Fruit fly (Drosophila melanogaster) Kc167 (cell line): Measurements from ENCODE around the gene RecQ5.

ENCODE experiments used
- Myc ChIP-seq: fragments of >200 bp; optimal IDR thresholded peaks from 2 replicates; lab custom pipeline; 2017; ENCODE audit warnings: missing external identifiers
- Sin3A ChIP-seq: fragments of >200 bp; optimal IDR thresholded peaks from 2 replicates; lab custom pipeline; 2018; ENCODE audit warnings: missing external identifiers
- h ChIP-seq: fragments of >200 bp; optimal IDR thresholded peaks from 3 replicates; lab custom pipeline; 2018; ENCODE audit warnings: missing external identifiers
- insv ChIP-seq: fragments of >200 bp; optimal IDR thresholded peaks from 3 replicates; lab custom pipeline; 2018; ENCODE audit warnings: missing external identifiers
- psq ChIP-seq: fragments of >200 bp; optimal IDR thresholded peaks from 2 replicates; lab custom pipeline; 2017; ENCODE audit warnings: missing external identifiers
- ttk ChIP-seq: sonication (Bioruptor generic); optimal IDR thresholded peaks from 2 replicates; lab custom pipeline; 2017; ENCODE audit warnings: missing external identifiers

Gene RecQ5

DNA sequence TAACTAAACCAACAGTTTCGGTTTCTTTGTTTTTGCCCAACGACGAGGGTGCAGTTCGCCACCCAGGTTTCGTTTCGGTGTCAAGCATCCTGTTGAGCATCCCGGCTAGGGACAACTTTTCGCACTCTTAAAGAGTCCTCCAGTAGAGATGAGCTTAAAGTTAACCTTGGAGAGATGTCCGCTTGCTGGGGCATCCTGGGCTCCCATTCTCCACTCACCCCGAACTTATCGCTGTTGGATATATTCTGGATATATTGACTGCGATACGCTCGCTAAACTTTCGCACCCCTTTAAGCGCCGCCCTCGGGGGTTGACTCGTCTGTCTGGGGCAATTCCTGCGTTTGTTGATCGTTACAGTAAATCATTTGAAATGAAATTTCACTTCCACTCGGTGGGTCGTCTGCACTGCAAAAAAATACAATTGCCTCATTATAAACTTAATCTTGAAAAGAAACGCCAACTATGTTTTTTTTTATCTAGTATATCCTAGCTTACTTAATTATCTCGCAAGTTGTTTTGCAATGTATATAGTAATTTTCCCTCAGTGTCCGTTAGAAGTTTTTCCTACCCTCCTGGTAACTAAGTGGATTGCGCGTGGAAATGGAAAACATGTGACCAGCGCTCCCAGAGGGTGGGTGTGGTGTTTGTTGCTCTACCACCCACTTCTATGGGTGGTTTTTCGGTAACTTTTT, 29.8 kb upstream of the RecQ5 start:
- TF ChIP-seq Myc (lab: Kevin White, UChicago): no peak

DNA sequence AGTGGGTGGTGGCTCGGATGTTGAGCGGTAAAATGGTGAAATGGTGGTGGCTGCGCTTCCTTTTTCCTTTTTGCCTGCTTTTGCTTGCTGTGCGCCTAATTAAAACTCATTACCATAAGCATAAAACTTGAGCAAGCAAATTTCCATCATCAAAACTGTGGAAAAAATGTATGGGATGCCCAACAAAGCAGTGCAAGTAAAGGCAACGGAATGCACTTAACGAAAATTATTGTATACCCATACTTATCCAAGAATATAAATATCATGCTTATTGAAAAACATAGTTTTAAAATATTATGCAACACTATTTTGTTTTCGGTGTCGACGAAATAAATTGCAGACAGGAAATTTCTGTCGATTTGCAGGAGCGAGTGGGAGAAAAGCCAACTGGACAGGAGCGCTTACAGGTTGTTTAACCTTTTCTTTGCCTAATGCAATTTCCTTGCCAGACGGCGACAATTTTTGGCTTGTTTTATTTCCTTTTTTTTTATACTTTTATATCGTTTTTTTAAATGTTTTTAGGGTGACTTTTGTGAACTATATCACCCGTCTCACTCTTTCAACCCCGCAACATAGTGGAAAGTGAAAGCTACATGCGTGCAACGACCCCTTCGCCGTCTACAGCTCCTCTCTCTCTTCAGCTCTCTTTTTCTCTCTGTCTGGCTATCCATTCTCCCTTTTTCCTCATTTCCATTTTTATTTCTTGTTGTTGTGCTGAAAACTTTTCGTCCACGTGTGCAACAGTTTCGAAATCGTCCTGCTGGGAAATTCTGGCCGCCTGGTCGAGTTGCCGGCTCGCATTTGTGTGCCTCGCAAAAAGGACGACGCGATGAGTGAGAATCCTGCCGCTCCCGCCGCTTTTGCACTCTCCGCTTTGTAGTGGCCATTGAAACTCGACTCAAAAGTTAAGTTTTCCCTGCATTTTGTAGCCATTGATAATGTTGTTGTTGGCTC, 28.4 kb upstream of the RecQ5 start:
- TF ChIP-seq insv (no peak), Myc (lab: Kevin White, UChicago) (no peak), ttk (no peak), h (lab: Kevin White, UChicago) (no peak), psq (lab: Kevin White, UChicago) (no peak), Sin3A (no peak)

DNA sequence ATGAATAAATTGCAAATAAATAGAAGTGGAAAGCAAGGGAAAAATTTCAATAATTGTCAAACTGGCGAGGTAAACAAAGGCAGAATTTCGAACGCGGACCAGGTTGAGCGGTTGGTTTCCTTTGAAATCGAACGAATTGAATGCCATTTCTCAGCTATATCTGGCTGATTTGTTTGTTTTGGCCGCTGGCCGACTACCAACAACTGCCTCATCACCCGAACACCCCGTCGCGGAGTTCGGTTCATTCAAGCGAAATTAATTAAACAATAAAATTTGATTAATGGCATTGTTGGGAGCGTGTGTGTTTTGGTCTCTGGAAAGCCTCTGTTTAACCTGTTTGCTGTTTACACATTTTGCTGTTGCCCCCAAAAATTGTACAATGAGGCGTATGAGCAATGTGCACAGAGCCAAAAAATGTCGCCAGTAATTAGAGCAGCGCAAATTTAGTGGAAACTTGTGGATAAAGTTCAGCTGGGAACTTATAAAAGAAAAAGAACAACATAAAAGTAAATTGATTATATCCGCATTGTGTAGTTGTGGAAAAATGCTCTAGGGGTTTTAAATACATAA, 25.7 kb upstream of the RecQ5 start:
- TF ChIP-seq psq (lab: Kevin White, UChicago) (no peak), h (lab: Kevin White, UChicago) (no peak), Sin3A (no peak), Myc (lab: Kevin White, UChicago) (no peak), insv (no peak), ttk (no peak)

DNA sequence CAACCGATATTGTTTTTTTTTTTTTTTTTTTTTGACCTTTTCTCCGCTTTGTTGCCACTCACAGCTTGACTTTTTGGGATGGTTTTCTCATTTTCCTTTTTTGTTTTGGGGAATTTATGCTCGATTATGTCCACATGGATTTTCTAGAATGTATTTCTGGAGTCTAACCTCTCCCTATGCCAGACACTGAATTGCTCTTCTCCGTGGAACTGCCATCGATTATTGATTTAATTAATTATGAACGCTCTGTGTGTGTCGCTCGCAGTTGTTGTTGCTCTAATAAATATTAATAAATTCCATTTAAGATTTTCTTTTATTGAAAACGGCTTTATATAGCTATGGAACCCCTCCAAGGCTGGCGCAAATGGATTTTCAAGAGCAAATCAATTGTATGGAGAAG, 23.8 kb upstream of the RecQ5 start:
- TF ChIP-seq insv (no peak), psq (lab: Kevin White, UChicago) (no peak), Sin3A (no peak), h (lab: Kevin White, UChicago) (no peak), ttk (no peak), Myc (lab: Kevin White, UChicago) (no peak)

DNA sequence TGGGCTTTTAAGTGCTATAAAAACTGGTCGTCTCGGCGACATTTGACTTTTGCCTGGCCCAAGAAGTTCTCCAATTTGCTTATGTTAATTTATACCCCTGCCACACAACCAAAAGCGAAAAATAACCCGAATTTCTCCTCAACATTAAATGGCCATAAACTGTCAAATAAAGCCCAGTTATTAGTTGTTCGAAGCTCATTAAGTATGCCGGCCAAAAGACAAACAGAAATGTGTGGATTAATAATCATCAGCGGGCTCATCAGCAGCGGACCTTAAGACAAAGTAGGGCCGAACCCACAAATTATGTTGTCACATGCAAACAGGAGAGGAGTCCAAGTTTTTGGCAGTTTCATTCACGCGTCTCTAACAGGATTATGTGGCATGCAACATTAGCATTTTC, 23.3 kb upstream of the RecQ5 start:
- no peak for TF ChIP-seq Sin3A
- TF ChIP-seq h (lab: Kevin White, UChicago): no peak
- TF ChIP-seq Myc (lab: Kevin White, UChicago): no peak
- no peak for TF ChIP-seq insv
- TF ChIP-seq psq (lab: Kevin White, UChicago): no peak
- TF ChIP-seq ttk: no peak

DNA sequence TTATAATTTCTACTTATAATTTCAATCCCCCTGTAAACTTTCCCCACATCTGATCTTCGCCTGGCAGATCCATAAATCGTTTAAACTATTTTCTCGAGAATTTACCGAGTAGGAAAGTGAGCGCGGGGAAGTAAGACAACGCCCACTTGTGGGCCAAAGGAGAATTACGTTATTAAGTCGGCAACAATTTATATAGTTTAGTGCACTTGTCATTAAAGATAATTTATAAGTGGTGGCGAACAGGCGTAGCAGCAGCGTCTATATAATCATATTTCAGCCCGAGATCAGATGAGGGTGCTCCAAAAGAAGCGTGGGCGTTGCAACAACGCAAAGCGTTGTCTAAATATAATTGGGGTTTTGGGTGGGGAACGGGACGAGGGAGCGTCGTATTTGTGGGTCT, 22.9 kb upstream of the RecQ5 start:
- no peak for TF ChIP-seq h (lab: Kevin White, UChicago)
- TF ChIP-seq psq (lab: Kevin White, UChicago): no peak
- TF ChIP-seq insv: no peak
- TF ChIP-seq Myc (lab: Kevin White, UChicago): no peak
- no peak for TF ChIP-seq ttk
- TF ChIP-seq Sin3A: no peak

DNA sequence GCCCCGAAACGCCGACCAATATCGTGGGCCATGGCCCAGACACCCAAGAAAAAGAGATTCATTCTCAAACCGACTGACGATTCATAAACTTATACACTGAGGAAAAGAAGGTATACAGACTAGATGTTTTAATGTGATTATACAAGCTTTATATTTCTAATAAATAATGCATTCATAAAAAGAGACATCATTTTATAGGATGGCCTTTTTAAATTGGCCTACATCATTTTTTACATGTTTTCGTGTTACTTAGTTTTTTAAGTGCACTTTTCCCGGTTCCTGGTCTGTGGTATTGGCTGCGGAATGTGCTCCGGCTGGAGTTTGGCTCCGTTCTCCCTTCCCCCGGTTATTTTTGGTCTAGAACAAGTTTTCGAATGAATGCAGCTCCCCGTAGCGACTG, 20.7 kb upstream of the RecQ5 start:
- no peak for TF ChIP-seq psq (lab: Kevin White, UChicago)
- TF ChIP-seq Sin3A: no peak
- no peak for TF ChIP-seq h (lab: Kevin White, UChicago)
- TF ChIP-seq insv: no peak
- TF ChIP-seq Myc (lab: Kevin White, UChicago): no peak
- no peak for TF ChIP-seq ttk

DNA sequence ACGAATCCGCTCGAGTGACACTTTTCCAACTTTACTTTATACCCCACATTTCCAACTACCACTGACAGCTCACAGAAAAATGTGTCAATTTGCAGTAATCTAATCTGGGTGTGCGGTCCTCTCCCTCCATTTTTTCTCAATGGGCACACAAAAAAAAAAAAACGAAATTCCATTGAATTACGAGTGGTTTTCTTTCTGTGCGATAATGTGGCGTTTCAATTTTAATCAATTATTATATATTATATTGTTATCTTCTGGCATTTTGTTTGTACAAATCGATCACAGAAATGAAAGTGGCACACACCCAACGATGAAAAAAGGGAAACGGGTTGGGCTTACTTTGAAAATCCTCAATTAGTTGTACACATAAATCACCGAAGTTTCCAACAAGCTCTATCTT, 18.5 kb upstream of the RecQ5 start:
- TF ChIP-seq insv (no peak), psq (lab: Kevin White, UChicago) (no peak), Sin3A (no peak), h (lab: Kevin White, UChicago) (no peak), ttk (no peak), Myc (lab: Kevin White, UChicago) (no peak)

DNA sequence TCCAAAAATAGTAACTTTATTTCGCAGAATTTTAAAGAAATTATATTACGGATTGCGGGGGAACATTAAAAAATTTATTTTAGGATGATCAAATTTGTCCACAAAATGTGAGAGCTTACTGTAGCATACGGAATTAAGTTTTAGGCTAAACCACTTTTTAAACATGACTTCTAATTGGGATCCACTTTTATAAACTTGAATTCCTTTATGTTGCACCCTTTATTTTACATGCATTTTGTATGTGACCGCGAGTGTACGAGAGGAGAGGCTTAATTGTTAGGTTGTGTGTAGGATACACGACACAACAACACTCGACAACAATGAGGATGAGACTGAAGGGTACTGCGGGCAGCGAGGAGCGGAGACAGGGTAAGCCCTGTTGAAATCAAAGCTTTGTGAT, 17.0 kb upstream of the RecQ5 start:
- TF ChIP-seq psq (lab: Kevin White, UChicago): no peak
- TF ChIP-seq insv: no peak
- no peak for TF ChIP-seq h (lab: Kevin White, UChicago)
- TF ChIP-seq ttk: no peak
- TF ChIP-seq Myc (lab: Kevin White, UChicago): no peak
- TF ChIP-seq Sin3A: no peak

DNA sequence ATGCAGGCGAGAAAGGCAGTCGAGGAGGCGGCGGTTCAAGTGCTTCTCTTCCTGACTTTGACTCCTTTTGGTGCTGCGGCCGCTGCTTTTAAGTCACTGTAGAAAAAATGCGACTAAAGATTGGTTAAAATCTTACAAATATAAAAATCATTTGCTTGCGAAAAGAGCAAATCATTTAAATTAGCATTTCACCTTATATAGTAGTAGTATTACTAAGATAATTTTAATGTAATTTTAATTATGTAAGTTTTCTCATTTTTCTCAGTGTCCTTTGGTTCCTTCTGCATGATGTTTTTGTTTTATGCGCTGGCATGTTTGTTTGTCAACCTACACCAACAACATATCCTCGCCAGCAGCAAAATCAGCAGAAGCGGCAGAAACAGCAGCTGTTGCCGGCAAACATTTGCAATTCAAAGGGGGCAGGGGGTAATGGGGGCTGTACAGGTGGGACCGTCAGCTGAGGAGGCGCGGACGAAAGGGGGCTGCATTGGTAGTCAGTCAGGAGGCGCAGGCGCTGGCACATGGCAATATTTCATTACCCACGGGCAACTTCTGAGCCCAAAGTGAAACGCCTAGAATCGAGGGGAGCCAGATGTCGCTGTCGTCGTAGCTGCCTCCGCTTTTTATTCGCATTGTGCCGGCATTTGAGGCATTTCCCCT, 15.5 kb upstream of the RecQ5 start:
- no peak for TF ChIP-seq Myc (lab: Kevin White, UChicago)
- no peak for TF ChIP-seq insv
- TF ChIP-seq h (lab: Kevin White, UChicago): no peak
- TF ChIP-seq ttk: no peak
- no peak for TF ChIP-seq Sin3A
- no peak for TF ChIP-seq psq (lab: Kevin White, UChicago)

DNA sequence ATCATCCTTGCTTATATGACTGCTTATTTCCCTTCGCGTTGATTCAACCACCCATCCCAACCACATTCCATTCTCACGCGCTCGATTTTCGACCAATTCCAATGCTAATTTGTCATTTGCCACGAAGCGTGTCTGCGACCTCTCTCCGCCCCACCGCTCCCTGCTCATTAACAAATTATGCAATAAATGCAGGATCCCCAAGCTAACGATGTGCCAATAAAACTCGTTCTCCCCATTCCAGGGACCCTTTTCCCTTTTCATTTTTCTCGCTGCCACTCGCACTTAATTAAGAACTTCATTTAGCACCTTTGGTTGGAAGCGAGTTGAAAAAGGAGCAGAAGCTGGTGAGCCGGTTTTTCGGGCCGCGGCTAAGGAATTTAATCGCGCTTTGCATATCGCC, 14.1 kb upstream of the RecQ5 start:
- no peak for TF ChIP-seq ttk
- TF ChIP-seq psq (lab: Kevin White, UChicago): no peak
- no peak for TF ChIP-seq Sin3A
- no peak for TF ChIP-seq Myc (lab: Kevin White, UChicago)
- no peak for TF ChIP-seq h (lab: Kevin White, UChicago)
- TF ChIP-seq insv: no peak

DNA sequence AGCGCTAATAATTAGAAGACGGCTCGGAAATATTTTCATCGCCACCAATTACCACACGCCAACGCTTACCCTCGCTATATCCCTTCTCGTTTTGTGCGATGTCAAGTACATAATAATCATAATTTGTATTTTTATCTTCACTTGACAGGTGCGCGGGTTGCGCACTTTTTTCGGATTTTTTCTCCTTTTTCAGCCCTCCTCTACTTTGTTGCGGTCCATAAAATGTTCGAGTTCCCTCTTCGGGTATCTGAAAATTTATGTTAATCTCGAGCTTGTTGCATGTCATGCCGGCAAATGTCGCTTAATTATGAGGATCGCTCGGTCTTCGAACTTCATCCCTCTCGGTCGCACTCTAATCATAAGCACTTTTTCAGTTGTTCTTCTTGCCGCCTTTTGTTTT, 13.2 kb upstream of the RecQ5 start:
- TF ChIP-seq ttk (no peak), insv (no peak), Sin3A (no peak), Myc (lab: Kevin White, UChicago) (no peak)
